Fruit fly (Drosophila melanogaster) S2 (cell line): ENCODE results near the gene neur.

ENCODE experiments used
- CG8478 ChIP-seq: fragments of >200 bp; optimal IDR thresholded peaks from 2 replicates; lab custom pipeline; 2018
- CTCF ChIP-seq, 2 experiments: fragments of >200 bp; optimal IDR thresholded peaks; 2 replicates each; lab custom pipeline; 2018

dm6 chr3R:9045733-9046132, 6.5 kb upstream of the neur start:
- no peak for TF ChIP-seq CG8478 (lab: Kevin White, UChicago)
- TF ChIP-seq CTCF (optimal IDR thresholded peaks at IDR 0.05; lab: Kevin White, UChicago), result no peak
